Fruit fly (Drosophila melanogaster) whole organism, pupa: ENCODE results near the gene IntS10.

Experiments
- CG13204 ChIP-seq: fragments of 200-800 bp; sonication (Bioruptor generic); optimal IDR thresholded peaks from 2 replicates; lab custom pipeline; 2018; ENCODE audit warnings: missing biosample characterization, mild to moderate bottlenecking, missing genetic modification characterization, moderate library complexity
- CG34367 ChIP-seq: fragments of 200-800 bp; sonication (Bioruptor generic); optimal IDR thresholded peaks from 2 replicates; lab custom pipeline; 2018; ENCODE audit warnings: missing biosample characterization, mild to moderate bottlenecking, missing genetic modification characterization
- CG9948 ChIP-seq: fragments of 200-800 bp; sonication (Bioruptor generic); optimal IDR thresholded peaks from 2 replicates; lab custom pipeline; 2018; ENCODE audit warnings: missing biosample characterization, mild to moderate bottlenecking, missing genetic modification characterization, moderate library complexity
- Ets98B ChIP-seq: fragments of 200-800 bp; sonication (Bioruptor generic); IDR thresholded peaks from 2 replicates; pipeline ENCODE4 v1.3.6; 2022; ENCODE audit warnings: missing biosample characterization, missing genetic modification characterization
- Pif1B ChIP-seq: fragments of 200-800 bp; sonication (Bioruptor generic); optimal IDR thresholded peaks from 3 replicates; lab custom pipeline; 2016; ENCODE audit warnings: missing biosample characterization, missing genetic modification characterization

dm6 chr3L:3787077-3787433, 19.5 kb upstream of the IntS10 start:
- no peak for TF ChIP-seq CG34367 (tag; lab: Kevin White, UChicago)
- TF ChIP-seq Ets98B (GFP tag; lab: Robert Waterston, UW), result peak; percentile 24; the same call in 1 of the 2 replicates
- TF ChIP-seq CG9948 (tag; lab: Kevin White, UChicago), result no peak
- TF ChIP-seq Pif1B, result no peak
- TF ChIP-seq CG13204 (GFP tag; lab: Kevin White, UChicago), result no peak
